Worm (Caenorhabditis elegans) whole organism, L1 larva: ENCODE data around the gene ZK637.14.

Experiments used
- blmp-1 ChIP-seq: fragments of 150-350 bp; optimal IDR thresholded peaks from 2 replicates; lab custom pipeline; 2014; ENCODE audit warnings: missing biosample characterization, missing genetic modification characterization
- ceh-63 ChIP-seq: fragments of 200-800 bp; sonication (Bioruptor generic); optimal IDR thresholded peaks from 2 replicates; lab custom pipeline; 2018; ENCODE audit warnings: mild to moderate bottlenecking, missing genetic modification characterization, missing compliant biosample characterization
- ceh-8 ChIP-seq: fragments of 200-800 bp; sonication (Bioruptor generic); optimal IDR thresholded peaks from 2 replicates; lab custom pipeline; 2018; ENCODE audit warnings: mild to moderate bottlenecking, missing genetic modification characterization, moderate library complexity, missing compliant biosample characterization
- ceh-82 ChIP-seq, 3 experiments: fragments of 150-350 bp in 1 of 3; sonication (generic microtip) in 2 of 3; optimal IDR thresholded peaks; 2 replicates each; lab custom pipeline; 2014 to 2017; ENCODE audit warnings: missing biosample characterization in 3 of 3, missing genetic modification characterization in 3 of 3
- ceh-88 ChIP-seq: fragments of 200-800 bp; sonication (Bioruptor generic); IDR thresholded peaks from 2 replicates; pipeline ENCODE4 v1.3.6; 2022; ENCODE audit warnings: missing genetic modification characterization, missing compliant biosample characterization
- ces-1 ChIP-seq: fragments of 150-350 bp; optimal IDR thresholded peaks from 2 replicates; lab custom pipeline; 2014; ENCODE audit warnings: missing biosample characterization, missing genetic modification reagents, missing genetic modification characterization
- dpl-1 ChIP-seq, 3 experiments: fragments of 150-350 bp in 2 of 3; sonication (generic microtip) in 1 of 3; optimal IDR thresholded peaks; 2 replicates each; lab custom pipeline; 2014 to 2017; ENCODE audit warnings: missing biosample characterization in 3 of 3, missing genetic modification characterization in 3 of 3, missing genetic modification reagents in 3 of 3
- dsc-1 ChIP-seq: sonication (generic microtip); optimal IDR thresholded peaks from 2 replicates; lab custom pipeline; 2016; ENCODE audit warnings: mild to moderate bottlenecking, missing genetic modification characterization, missing compliant biosample characterization
- efl-1 ChIP-seq, 4 experiments: fragments of 150-350 bp; optimal IDR thresholded peaks in 3 of 4; peaks in 1 of 4; 1 replicate in 1 of 4; 2 replicates in 3 of 4; lab custom pipeline; 2014; ENCODE audit warnings: missing biosample characterization in 2 of 4, missing genetic modification characterization in 2 of 4, missing genetic modification reagents in 2 of 4
- egl-27 ChIP-seq, 2 experiments: fragments of 150-350 bp in 1 of 2; sonication (generic microtip); optimal IDR thresholded peaks; 3 replicates each; lab custom pipeline; 2017 to 2018; ENCODE audit warnings: missing biosample characterization in 2 of 2, missing genetic modification characterization in 2 of 2, missing genetic modification reagents in 2 of 2
- elt-3 ChIP-seq, 6 experiments: fragments of 150-350 bp in 1 of 6; sonication (generic microtip); optimal IDR thresholded peaks; 2 replicates each; lab custom pipeline; 2017 to 2018; ENCODE audit warnings: missing biosample characterization in 6 of 6, missing genetic modification characterization in 6 of 6, inconsistent platforms in 1 of 6
- fkh-10 ChIP-seq: sonication (generic microtip); optimal IDR thresholded peaks from 2 replicates; lab custom pipeline; 2017; ENCODE audit warnings: missing biosample characterization, missing genetic modification reagents, missing genetic modification characterization
- hlh-17 ChIP-seq: fragments of 200-800 bp; sonication (Bioruptor generic); optimal IDR thresholded peaks from 2 replicates; lab custom pipeline; 2018; ENCODE audit warnings: missing genetic modification characterization, mild to moderate bottlenecking, missing compliant biosample characterization, moderate library complexity, borderline replicate concordance
- hlh-4 ChIP-seq: sonication (generic microtip); optimal IDR thresholded peaks from 2 replicates; lab custom pipeline; 2016; ENCODE audit warnings: mild to moderate bottlenecking, missing genetic modification characterization, missing compliant biosample characterization
- hpl-2 ChIP-seq: fragments of 150-350 bp; optimal IDR thresholded peaks from 2 replicates; lab custom pipeline; 2014; ENCODE audit warnings: missing biosample characterization, missing genetic modification reagents, missing genetic modification characterization
- isw-1 ChIP-seq: fragments of 200-800 bp; sonication (Bioruptor generic); IDR thresholded peaks from 2 replicates; pipeline ENCODE4 v1.3.6; 2022; ENCODE audit warnings: missing genetic modification characterization, missing compliant biosample characterization
- lin-15B ChIP-seq: fragments of 150-350 bp; sonication (generic microtip); optimal IDR thresholded peaks from 3 replicates; lab custom pipeline; 2014; ENCODE audit warnings: missing biosample characterization, missing genetic modification characterization
- lin-35 ChIP-seq, 2 experiments: fragments of 150-350 bp; optimal IDR thresholded peaks; 2 replicates each; lab custom pipeline; 2014; ENCODE audit warnings: missing biosample characterization in 2 of 2, missing genetic modification characterization in 2 of 2, missing genetic modification reagents in 2 of 2
- lir-3 ChIP-seq: sonication (generic microtip); optimal IDR thresholded peaks from 2 replicates; lab custom pipeline; 2016; ENCODE audit warnings: mild to moderate bottlenecking, missing genetic modification characterization, moderate library complexity, missing compliant biosample characterization; ENCODE audit not compliant: poor library complexity
- lsy-2 ChIP-seq, 2 experiments: fragments of 150-350 bp; optimal IDR thresholded peaks; 2 replicates each; lab custom pipeline; 2014; ENCODE audit warnings: missing biosample characterization in 2 of 2, missing genetic modification characterization in 2 of 2
- mab-9 ChIP-seq: fragments of 200-800 bp; sonication (Bioruptor generic); IDR thresholded peaks from 2 replicates; pipeline ENCODE4 v1.3.6; 2022; ENCODE audit warnings: missing genetic modification reagents, missing genetic modification characterization, missing compliant biosample characterization
- mdl-1 ChIP-seq, 2 experiments: fragments of 150-350 bp; optimal IDR thresholded peaks; 2 replicates each; lab custom pipeline; 2014 to 2017; ENCODE audit warnings: missing biosample characterization in 2 of 2, missing genetic modification characterization in 2 of 2, inconsistent platforms in 1 of 2
- mep-1 ChIP-seq: fragments of 150-350 bp; optimal IDR thresholded peaks from 2 replicates; lab custom pipeline; 2014; ENCODE audit warnings: missing biosample characterization, missing genetic modification characterization
- nhr-11 ChIP-seq: fragments of 150-350 bp; optimal IDR thresholded peaks from 2 replicates; lab custom pipeline; 2014; ENCODE audit warnings: missing biosample characterization, missing genetic modification characterization
- nhr-12 ChIP-seq: sonication (generic microtip); optimal IDR thresholded peaks from 2 replicates; lab custom pipeline; 2017; ENCODE audit warnings: missing biosample characterization, missing genetic modification characterization
- nhr-20 ChIP-seq: sonication (generic microtip); optimal IDR thresholded peaks from 2 replicates; lab custom pipeline; 2016; ENCODE audit warnings: mild to moderate bottlenecking, missing genetic modification characterization, missing compliant biosample characterization
- nhr-77 ChIP-seq: fragments of 150-350 bp; optimal IDR thresholded peaks from 2 replicates; lab custom pipeline; 2014; ENCODE audit warnings: missing biosample characterization, missing genetic modification characterization
- nhr-85 ChIP-seq: sonication (generic microtip); peaks from one replicate; lab custom pipeline; 2016; ENCODE audit warnings: missing genetic modification characterization, inconsistent platforms, missing compliant biosample characterization
- pag-3 ChIP-seq: sonication (generic microtip); optimal IDR thresholded peaks from 2 replicates; lab custom pipeline; 2017; ENCODE audit warnings: missing genetic modification characterization, mild to moderate bottlenecking, missing compliant biosample characterization, antibody characterized with exemption, borderline replicate concordance; ENCODE audit not compliant: insufficient read depth
- pax-3 ChIP-seq: fragments of 200-800 bp; sonication (Bioruptor generic); optimal IDR thresholded peaks from 2 replicates; lab custom pipeline; 2018; ENCODE audit warnings: mild to moderate bottlenecking, missing genetic modification characterization, moderate library complexity, missing compliant biosample characterization
- pqm-1 ChIP-seq: sonication (generic microtip); optimal IDR thresholded peaks from 3 replicates; lab custom pipeline; 2017; ENCODE audit warnings: missing biosample characterization, missing genetic modification characterization
- skn-1 ChIP-seq: fragments of 150-350 bp; optimal IDR thresholded peaks from 2 replicates; lab custom pipeline; 2014; ENCODE audit warnings: missing biosample characterization, missing genetic modification characterization
- snpc-4 ChIP-seq: fragments of 150-350 bp; optimal IDR thresholded peaks from 2 replicates; lab custom pipeline; 2014; ENCODE audit warnings: missing biosample characterization, missing genetic modification characterization
- sox-4 ChIP-seq: sonication (generic microtip); optimal IDR thresholded peaks from 2 replicates; lab custom pipeline; 2016; ENCODE audit warnings: missing genetic modification characterization, missing compliant biosample characterization
- sup-37 ChIP-seq: fragments of 200-800 bp; sonication (Bioruptor generic); optimal IDR thresholded peaks from 2 replicates; lab custom pipeline; 2018; ENCODE audit warnings: mild to moderate bottlenecking, missing genetic modification characterization, missing compliant biosample characterization
- swsn-7 ChIP-seq: sonication (generic microtip); optimal IDR thresholded peaks from 2 replicates; lab custom pipeline; 2016; ENCODE audit warnings: missing genetic modification characterization, missing compliant biosample characterization
- tlp-1 ChIP-seq: fragments of 150-350 bp; optimal IDR thresholded peaks from 2 replicates; lab custom pipeline; 2014; ENCODE audit warnings: missing biosample characterization, missing genetic modification characterization
- unc-130 ChIP-seq: fragments of 150-350 bp; optimal IDR thresholded peaks from 2 replicates; lab custom pipeline; 2017; ENCODE audit warnings: missing biosample characterization, missing genetic modification characterization, inconsistent platforms
- unc-30 ChIP-seq: sonication (generic microtip); optimal IDR thresholded peaks from 2 replicates; lab custom pipeline; 2017; ENCODE audit warnings: missing biosample characterization, missing genetic modification characterization
- unc-62 ChIP-seq: fragments of 150-350 bp; optimal IDR thresholded peaks from 2 replicates; lab custom pipeline; 2014; ENCODE audit warnings: missing biosample characterization, missing genetic modification reagents, missing genetic modification characterization
- unc-86 ChIP-seq: sonication (generic microtip); optimal IDR thresholded peaks from 2 replicates; lab custom pipeline; 2016; ENCODE audit warnings: missing genetic modification characterization, missing compliant biosample characterization
- unc-98 ChIP-seq: fragments of 200-800 bp; sonication (Bioruptor generic); IDR thresholded peaks from 2 replicates; pipeline ENCODE4 v1.3.6; 2022; ENCODE audit warnings: missing genetic modification characterization, missing compliant biosample characterization
- vab-15 ChIP-seq: sonication (generic microtip); optimal IDR thresholded peaks from 2 replicates; lab custom pipeline; 2017; ENCODE audit warnings: missing genotype, mild to moderate bottlenecking, missing genetic modification characterization, missing compliant biosample characterization
- zip-4 ChIP-seq: fragments of 200-800 bp; sonication (Bioruptor generic); optimal IDR thresholded peaks from 2 replicates; lab custom pipeline; 2018; ENCODE audit warnings: mild to moderate bottlenecking, missing genetic modification characterization, moderate library complexity, missing compliant biosample characterization
- ztf-11 ChIP-seq, 2 experiments: sonication (generic microtip); optimal IDR thresholded peaks; 2 replicates each; lab custom pipeline; 2016 to 2017; ENCODE audit warnings: missing genetic modification characterization in 2 of 2, missing biosample characterization in 1 of 2, missing compliant biosample characterization in 1 of 2

ZK637.14 gene

DNA sequence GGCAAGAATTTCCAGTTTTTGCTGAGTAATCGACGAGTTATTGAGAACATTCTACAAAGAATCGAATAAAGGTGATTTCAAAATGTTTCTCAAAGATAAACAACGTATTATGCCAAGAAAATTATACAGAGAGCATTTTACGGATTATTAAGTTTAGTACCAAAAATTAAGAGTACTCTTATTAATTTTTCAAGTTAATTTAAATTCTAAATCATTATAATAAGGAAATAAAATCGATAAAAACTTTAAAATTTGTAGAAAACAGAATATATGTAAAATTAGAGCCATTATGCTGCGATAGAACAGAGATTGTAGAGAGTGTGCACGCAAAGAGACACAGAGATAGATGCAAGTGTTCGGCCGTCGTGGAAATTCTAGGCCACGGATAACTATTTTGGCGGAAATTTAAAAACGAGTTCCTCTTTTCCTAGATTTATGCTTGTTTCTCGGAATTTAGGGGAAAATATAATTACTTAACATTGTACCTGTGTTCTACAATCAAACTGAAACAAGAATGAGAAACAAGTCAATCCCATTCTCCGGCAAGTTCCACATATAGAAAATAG lies 38.4 kb downstream of the ZK637.14 start, which contains the start of gene F44E2.9 (continued):
- TF ChIP-seq vab-15 (tag; lab: Kevin White, UChicago), result no peak
- TF ChIP-seq ceh-8 (GFP tag; lab: Kevin White, UChicago), result peak; percentile 26
- TF ChIP-seq dsc-1 (tag; lab: Kevin White, UChicago), result no peak
- TF ChIP-seq hpl-2 (GFP tag; lab: Kevin White, UChicago), result no peak
- TF ChIP-seq sox-4 (tag; lab: Kevin White, UChicago), result no peak
- no peak for TF ChIP-seq hlh-17 (GFP tag; lab: Kevin White, UChicago)
- TF ChIP-seq skn-1 (tag; lab: Kevin White, UChicago), result peak; percentile 81

DNA sequence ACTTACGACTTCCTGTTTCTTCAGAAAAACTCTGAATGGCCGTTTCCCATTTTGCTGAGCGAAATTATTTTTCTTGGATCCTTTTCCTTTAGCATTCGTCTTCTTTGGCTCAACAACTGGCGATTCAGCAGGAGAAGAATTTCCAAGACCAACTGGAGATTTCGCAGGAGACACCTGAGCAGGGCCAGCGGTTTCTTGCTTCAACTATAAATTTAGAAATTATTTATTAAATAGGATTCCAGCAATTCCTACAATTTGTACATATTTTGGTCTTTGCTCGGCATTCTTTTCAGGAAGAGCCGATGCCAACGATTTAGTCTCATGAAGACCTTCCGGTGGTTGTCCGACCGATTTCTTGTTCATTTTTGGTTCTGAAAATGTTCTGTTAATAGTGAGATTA lies 39.4 kb downstream of the ZK637.14 start, which contains the start of gene F44E2.8:
Gene F44E2.8 (minus strand): TSS at position 371 of the 400 bp plus-strand sequence.
- TF ChIP-seq skn-1 (tag; lab: Kevin White, UChicago) (no peak), zip-4 (GFP tag; lab: Kevin White, UChicago) (no peak), ceh-63 (GFP tag; lab: Kevin White, UChicago) (no peak), lin-35 (GFP tag; optimal IDR thresholded peaks at IDR 0.05; lab: Kevin White, UChicago) (no peak), unc-98 (no peak), tlp-1 (no peak), sox-4 (tag; lab: Kevin White, UChicago) (no peak), snpc-4 (tag; lab: Kevin White, UChicago) (no peak), nhr-20 (tag; lab: Kevin White, UChicago) (no peak), dpl-1 (GFP tag; optimal IDR thresholded peaks at IDR 0.05; lab: Kevin White, UChicago) (no peak), mab-9 (no peak), nhr-77 (no peak), lsy-2 (tag; optimal IDR thresholded peaks at IDR 0.05; lab: Kevin White, UChicago) (no peak), lin-15B (tag; lab: Kevin White, UChicago) (no peak), pqm-1 (tag; lab: Kevin White, UChicago) (no peak)

DNA sequence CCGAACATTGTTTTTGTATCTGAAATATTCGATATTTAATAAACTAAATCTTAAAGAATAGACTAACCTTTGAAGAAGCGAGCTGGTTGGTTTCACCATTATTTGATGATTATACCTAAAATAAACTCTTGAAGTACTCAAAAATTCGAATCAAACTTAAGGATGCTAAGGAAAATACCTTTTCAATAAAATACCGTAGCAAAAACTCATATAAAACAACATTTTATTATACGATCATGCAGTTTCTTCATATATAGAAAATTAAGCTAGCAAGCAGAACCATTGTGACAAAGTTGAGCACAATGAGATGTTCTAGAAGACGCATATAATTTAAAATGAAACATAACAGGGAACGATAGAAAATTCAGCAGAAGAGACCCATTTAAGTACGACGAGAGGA lies 40.6 kb downstream of the ZK637.14 start, which contains the start of gene F44E2.7:
Gene F44E2.7 (minus strand): TSS at position 101 of the 400 bp plus-strand sequence.
- no peak for TF ChIP-seq ceh-88 (GFP tag; lab: Robert Waterston, UW)
- no peak for TF ChIP-seq egl-27 (tag; optimal IDR thresholded peaks at IDR 0.05; lab: Kevin White, UChicago)
- TF ChIP-seq nhr-12 (tag; lab: Kevin White, UChicago), result no peak
- TF ChIP-seq elt-3 (tag; optimal IDR thresholded peaks at IDR 0.05; lab: Kevin White, UChicago), result no peak
- no peak for TF ChIP-seq ztf-11 (tag; optimal IDR thresholded peaks at IDR 0.05; lab: Kevin White, UChicago)
- TF ChIP-seq unc-130 (tag; lab: Kevin White, UChicago), result no peak
- no peak for TF ChIP-seq unc-62 (GFP tag; lab: Kevin White, UChicago)
- TF ChIP-seq nhr-85, result no peak
- no peak for TF ChIP-seq unc-86 (tag; lab: Kevin White, UChicago)
- no peak for TF ChIP-seq fkh-10
- TF ChIP-seq pax-3 (tag; lab: Kevin White, UChicago), result no peak
- TF ChIP-seq nhr-11 (tag; lab: Kevin White, UChicago), result no peak
- no peak for TF ChIP-seq efl-1 (optimal IDR thresholded peaks at IDR 0.05; lab: Kevin White, UChicago)
- TF ChIP-seq efl-1 (GFP tag; optimal IDR thresholded peaks at IDR 0.05 in 1 of 2; lab: Kevin White, UChicago), result no peak
- no peak for TF ChIP-seq ces-1 (GFP tag; lab: Kevin White, UChicago)
- TF ChIP-seq pag-3 (tag; lab: Kevin White, UChicago), result no peak

DNA sequence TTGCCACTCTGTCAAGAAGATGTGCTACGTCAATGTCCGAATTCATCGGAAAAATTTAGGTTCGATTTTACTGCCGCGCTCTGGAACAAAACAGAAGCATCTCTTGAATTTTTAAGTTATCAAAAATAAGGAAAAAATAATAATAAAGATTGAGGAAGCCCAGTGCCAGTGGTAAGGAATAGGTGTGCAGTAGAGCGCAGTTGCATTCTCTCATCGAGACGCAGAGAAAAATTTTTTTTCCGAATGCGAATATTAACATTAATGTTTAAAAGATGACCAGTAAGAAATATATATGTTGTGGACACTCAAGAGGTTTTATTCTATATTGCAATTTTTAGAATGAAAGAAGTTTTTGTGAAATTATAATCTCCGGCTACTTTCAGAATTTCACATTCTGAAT lies 41.2 kb downstream of the ZK637.14 start:
- TF ChIP-seq isw-1 (GFP tag; lab: Robert Waterston, UW) (peak; percentile 2; the same call in 1 of the 2 replicates), ceh-82 (tag; optimal IDR thresholded peaks at IDR 0.05; lab: Kevin White, UChicago) (peak; percentile 15 to 43 (median 17)), efl-1 (optimal IDR thresholded peaks at IDR 0.05; lab: Kevin White, UChicago) (peak; percentile 75 to 76), efl-1 (GFP tag; optimal IDR thresholded peaks at IDR 0.05 in 1 of 2; lab: Kevin White, UChicago) (peak; percentile 75 to 96), unc-130 (tag; lab: Kevin White, UChicago) (peak; percentile 69), mdl-1 (tag; optimal IDR thresholded peaks at IDR 0.05; lab: Kevin White, UChicago) (peak in 1 of 2 experiments; percentile 15), nhr-85 (peak; percentile 70), swsn-7 (tag; lab: Kevin White, UChicago) (peak; percentile 52), nhr-20 (tag; lab: Kevin White, UChicago) (peak; percentile 37), hlh-4 (no peak), unc-30 (tag; lab: Kevin White, UChicago) (no peak), sup-37 (GFP tag; lab: Kevin White, UChicago) (no peak), skn-1 (tag; lab: Kevin White, UChicago) (peak; percentile 48), blmp-1 (tag; lab: Kevin White, UChicago) (peak; percentile 68), lir-3 (peak; percentile 44), mep-1 (tag; lab: Kevin White, UChicago) (peak; percentile 64)
